Worm (Caenorhabditis elegans) whole organism, midembryonic: ENCODE results near the gene rab-14.

Source experiments
- T22C8.4 ChIP-seq: fragments of 200-800 bp; sonication (Bioruptor generic); IDR thresholded peaks from 2 replicates; pipeline ENCODE4 v1.3.6; 2022; ENCODE audit warnings: missing genetic modification characterization, missing compliant biosample characterization
- cog-1 ChIP-seq: sonication (generic microtip); optimal IDR thresholded peaks from 2 replicates; lab custom pipeline; 2016; ENCODE audit warnings: missing genetic modification characterization, missing compliant biosample characterization
- flt-1 ChIP-seq: fragments of 200-800 bp; sonication (Bioruptor generic); IDR thresholded peaks from 2 replicates; pipeline ENCODE4 v1.3.6; 2022; ENCODE audit warnings: missing genetic modification characterization, missing compliant biosample characterization
- klf-2 ChIP-seq: fragments of 200-800 bp; sonication (Bioruptor generic); conservative IDR thresholded peaks from 2 replicates; pipeline ENCODE4 v1.3.6; 2022; ENCODE audit warnings: missing genetic modification reagents, missing genetic modification characterization, missing compliant biosample characterization
- tab-1 ChIP-seq: fragments of 200-800 bp; sonication (Bioruptor generic); IDR thresholded peaks from 2 replicates; pipeline ENCODE4 v1.3.6; 2022; ENCODE audit warnings: missing genetic modification characterization, missing compliant biosample characterization
- ztf-23 ChIP-seq: fragments of 200-800 bp; sonication (Bioruptor generic); IDR thresholded peaks from 2 replicates; pipeline ENCODE4 v1.3.6; 2022; ENCODE audit warnings: missing genetic modification reagents, missing genetic modification characterization, missing compliant biosample characterization

DNA sequence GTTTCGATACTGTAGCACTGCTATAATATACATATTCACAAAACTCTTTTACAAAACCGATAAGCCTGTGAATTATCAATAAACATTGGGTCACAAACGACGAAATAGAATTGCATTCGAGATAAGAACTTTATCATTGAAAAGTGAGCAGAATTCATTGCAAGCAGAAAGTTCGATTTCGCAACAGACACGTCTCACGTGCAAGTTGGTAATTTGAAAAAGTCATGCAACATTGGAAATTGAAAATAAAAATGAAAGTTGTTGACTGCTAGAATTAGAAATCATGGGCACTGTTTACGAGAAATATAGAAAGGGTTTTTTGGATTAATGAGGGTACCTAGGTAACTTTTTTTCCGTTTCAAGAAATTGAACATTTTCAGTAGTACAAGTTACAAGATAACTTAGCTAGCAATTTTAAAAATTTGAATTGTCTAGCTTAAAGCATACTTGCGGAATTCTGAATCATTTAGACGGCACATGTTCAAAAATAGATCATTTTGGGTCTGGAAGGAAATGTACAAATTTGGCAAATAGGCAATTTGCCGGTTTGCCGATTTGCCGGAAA lies 4.2 kb upstream of the rab-14 start:
- no peak for TF ChIP-seq klf-2 (GFP tag; lab: Robert Waterston, UW)
- TF ChIP-seq cog-1: no peak
- no peak for TF ChIP-seq T22C8.4 (GFP tag; lab: Robert Waterston, UW)
- TF ChIP-seq tab-1 (GFP tag; lab: Robert Waterston, UW): no peak
- no peak for TF ChIP-seq flt-1 (GFP tag; lab: Robert Waterston, UW)
- no peak for TF ChIP-seq ztf-23 (GFP tag; lab: Robert Waterston, UW)
